Fruit fly (Drosophila melanogaster) whole organism, pupa: Measurements from ENCODE around the gene CG13599.

ENCODE experiments used
- CG10348 ChIP-seq: fragments of 200-800 bp; sonication (Bioruptor generic); IDR thresholded peaks from 2 replicates; pipeline ENCODE4 v1.3.6; 2022; ENCODE audit warnings: missing biosample characterization, missing genetic modification characterization
- CG12605 ChIP-seq: fragments of 200-800 bp; sonication (Bioruptor generic); IDR thresholded peaks from 2 replicates; pipeline ENCODE4 v1.3.6; 2022; ENCODE audit warnings: missing biosample characterization, missing genetic modification characterization
- CG13204 ChIP-seq: fragments of 200-800 bp; sonication (Bioruptor generic); optimal IDR thresholded peaks from 2 replicates; lab custom pipeline; 2018; ENCODE audit warnings: missing biosample characterization, mild to moderate bottlenecking, missing genetic modification characterization, moderate library complexity
- CG14655 ChIP-seq: fragments of 200-800 bp; sonication (Bioruptor generic); optimal IDR thresholded peaks from 3 replicates; lab custom pipeline; 2017; ENCODE audit warnings: mild to moderate bottlenecking, missing biosample characterization, missing genetic modification reagents, missing genetic modification characterization
- CG15710 ChIP-seq: fragments of 200-800 bp; sonication (Bioruptor generic); optimal IDR thresholded peaks from 2 replicates; lab custom pipeline; 2018; ENCODE audit warnings: missing biosample characterization, mild to moderate bottlenecking, missing genetic modification characterization, moderate library complexity
- CG17806 ChIP-seq: fragments of 200-800 bp; sonication (Bioruptor generic); optimal IDR thresholded peaks from 2 replicates; lab custom pipeline; 2018; ENCODE audit warnings: missing biosample characterization, mild to moderate bottlenecking, missing genetic modification characterization, moderate library complexity
- CG32121 ChIP-seq: fragments of 200-800 bp; sonication (Bioruptor generic); IDR thresholded peaks from 2 replicates; pipeline ENCODE4 v1.3.6; 2022; ENCODE audit warnings: missing biosample characterization, missing genetic modification characterization
- CG34367 ChIP-seq: fragments of 200-800 bp; sonication (Bioruptor generic); optimal IDR thresholded peaks from 2 replicates; lab custom pipeline; 2018; ENCODE audit warnings: missing biosample characterization, mild to moderate bottlenecking, missing genetic modification characterization
- CG4496 ChIP-seq: fragments of 200-800 bp; sonication (Bioruptor generic); IDR thresholded peaks from 3 replicates; pipeline ENCODE4 v1.3.6; 2022; ENCODE audit warnings: missing biosample characterization, missing genetic modification characterization
- CG8159 ChIP-seq: fragments of 200-800 bp; sonication (Bioruptor generic); optimal IDR thresholded peaks from 3 replicates; lab custom pipeline; 2018; ENCODE audit warnings: missing biosample characterization, mild to moderate bottlenecking, missing genetic modification characterization, moderate library complexity
- CG8301 ChIP-seq: fragments of 200-800 bp; sonication (Bioruptor generic); optimal IDR thresholded peaks from 2 replicates; lab custom pipeline; 2018; ENCODE audit warnings: missing biosample characterization, mild to moderate bottlenecking, missing genetic modification characterization
- CG9948 ChIP-seq: fragments of 200-800 bp; sonication (Bioruptor generic); optimal IDR thresholded peaks from 2 replicates; lab custom pipeline; 2018; ENCODE audit warnings: missing biosample characterization, mild to moderate bottlenecking, missing genetic modification characterization, moderate library complexity
- D1 ChIP-seq: fragments of 200-800 bp; sonication (Bioruptor generic); optimal IDR thresholded peaks from 2 replicates; lab custom pipeline; 2018; ENCODE audit warnings: missing biosample characterization, mild to moderate bottlenecking, missing genetic modification characterization, moderate library complexity
- EcR ChIP-seq: fragments of 200-800 bp; sonication (Bioruptor generic); optimal IDR thresholded peaks from 3 replicates; lab custom pipeline; 2019; ENCODE audit warnings: missing biosample characterization, missing genetic modification characterization, mild to moderate bottlenecking, moderate library complexity, missing genetic modification reagents
- Ets98B ChIP-seq: fragments of 200-800 bp; sonication (Bioruptor generic); IDR thresholded peaks from 2 replicates; pipeline ENCODE4 v1.3.6; 2022; ENCODE audit warnings: missing biosample characterization, missing genetic modification characterization
- Pif1A ChIP-seq: fragments of 200-800 bp; sonication (Bioruptor generic); optimal IDR thresholded peaks from 3 replicates; lab custom pipeline; 2016; ENCODE audit warnings: missing biosample characterization, missing genetic modification characterization
- Pif1B ChIP-seq: fragments of 200-800 bp; sonication (Bioruptor generic); optimal IDR thresholded peaks from 3 replicates; lab custom pipeline; 2016; ENCODE audit warnings: missing biosample characterization, missing genetic modification characterization
- Snoo ChIP-seq: fragments of 200-800 bp; sonication (Bioruptor generic); optimal IDR thresholded peaks from 3 replicates; lab custom pipeline; 2017; ENCODE audit warnings: missing biosample characterization, mild to moderate bottlenecking, missing genetic modification characterization, inconsistent platforms
- fd96Ca ChIP-seq: fragments of 200-800 bp; sonication (Bioruptor generic); IDR thresholded peaks from 3 replicates; pipeline ENCODE4 v1.3.6; 2022; ENCODE audit warnings: missing biosample characterization, missing genetic modification characterization
- gl ChIP-seq: fragments of 200-800 bp; sonication (Bioruptor generic); optimal IDR thresholded peaks from 2 replicates; lab custom pipeline; 2018; ENCODE audit warnings: missing biosample characterization, mild to moderate bottlenecking, missing genetic modification characterization
- rn ChIP-seq: fragments of 200-800 bp; sonication (Bioruptor generic); IDR thresholded peaks from 2 replicates; pipeline ENCODE4 v1.3.6; 2022; ENCODE audit warnings: missing biosample characterization, missing genetic modification characterization

The CG13599 gene

DNA sequence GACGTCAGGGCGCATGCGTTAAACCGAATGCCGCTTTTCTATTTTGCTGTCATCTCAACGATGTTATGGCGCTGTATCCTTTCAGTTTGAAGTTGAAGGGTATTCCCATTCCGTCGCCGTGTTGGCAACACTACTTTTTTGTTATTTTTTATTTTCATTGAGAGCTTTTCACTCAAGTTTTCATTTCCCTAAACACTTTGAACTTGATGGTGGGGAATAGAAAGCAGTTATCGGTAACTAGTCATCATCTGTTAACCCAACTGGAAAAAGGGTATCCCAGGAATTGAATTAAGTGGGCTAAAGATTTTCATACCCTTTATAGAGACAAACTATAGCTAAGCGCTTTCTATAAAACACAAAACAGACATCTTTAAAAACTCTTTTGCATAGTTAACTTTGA, 43.9 kb upstream of the CG13599 start:
- TF ChIP-seq CG34367 (tag; lab: Kevin White, UChicago), result peak; percentile 10
- no peak for TF ChIP-seq D1 (tag; lab: Kevin White, UChicago)
- TF ChIP-seq gl (tag; lab: Kevin White, UChicago), result no peak
- no peak for TF ChIP-seq CG15710 (tag; lab: Kevin White, UChicago)
- TF ChIP-seq Pif1A, result no peak
- TF ChIP-seq CG10348 (GFP tag; lab: Robert Waterston, UW), result no peak
- peak; percentile 75 for TF ChIP-seq fd96Ca (GFP tag; lab: Robert Waterston, UW)
- peak; percentile 74 for TF ChIP-seq CG4496
- TF ChIP-seq CG12605 (GFP tag; lab: Robert Waterston, UW), result no peak
- peak; percentile 44 for TF ChIP-seq CG8301
- peak; percentile 23 for TF ChIP-seq CG17806 (tag; lab: Kevin White, UChicago)
- no peak for TF ChIP-seq CG9948 (tag; lab: Kevin White, UChicago)
- TF ChIP-seq CG13204 (GFP tag; lab: Kevin White, UChicago), result no peak
- TF ChIP-seq Ets98B (GFP tag; lab: Robert Waterston, UW), result peak; percentile 27; the same call in 1 of the 2 replicates
- TF ChIP-seq rn (GFP tag; lab: Robert Waterston, UW), result 0 out of 2 replicates have a peak, but pooled peaks have one; percentile 30
- peak; percentile 45 for TF ChIP-seq CG32121

DNA sequence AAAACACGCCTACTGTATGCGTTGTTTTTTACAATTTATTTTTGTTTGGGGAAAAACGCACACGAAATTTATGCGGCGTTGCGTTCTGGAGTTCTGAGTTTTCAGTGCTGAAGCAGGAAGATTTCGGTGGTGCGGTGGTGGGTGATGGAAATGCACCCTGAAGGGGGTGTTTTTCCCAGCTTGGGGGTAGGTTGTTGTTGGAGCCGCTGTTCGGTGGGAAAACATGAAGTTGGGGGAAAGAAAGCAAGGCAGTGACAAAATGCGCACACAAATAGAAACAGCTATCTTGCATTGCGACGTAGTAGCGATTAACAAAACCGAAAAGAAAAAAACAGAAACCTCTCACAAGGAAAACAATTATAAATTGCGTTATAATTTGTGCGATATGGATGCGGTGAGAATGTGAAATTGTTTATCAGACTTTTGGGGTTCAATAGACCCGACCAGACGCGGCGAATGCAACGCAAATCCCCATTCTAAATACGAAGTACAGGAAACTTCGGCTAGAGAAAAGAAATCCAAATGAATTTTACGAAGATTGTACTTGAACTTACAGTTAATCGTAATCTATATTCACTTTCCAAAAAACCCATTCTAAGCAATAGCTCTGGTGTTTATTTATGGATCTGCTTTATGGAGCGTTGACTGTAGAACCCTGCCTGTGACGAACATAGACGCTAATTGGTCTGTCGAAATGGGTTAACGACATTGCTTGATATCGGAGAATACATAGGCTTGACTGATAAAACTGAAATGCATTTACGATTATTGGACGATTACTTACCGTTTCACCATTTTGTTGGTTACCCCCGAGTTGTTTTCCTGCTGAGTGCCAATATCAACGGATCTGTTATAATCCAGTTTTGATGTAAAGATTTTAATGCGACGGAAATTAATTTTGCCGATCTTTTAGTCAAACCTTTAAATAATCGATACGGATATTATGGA, 42.9 kb upstream of the CG13599 start:
- no peak for TF ChIP-seq fd96Ca (GFP tag; lab: Robert Waterston, UW)
- TF ChIP-seq CG34367 (tag; lab: Kevin White, UChicago), result no peak
- no peak for TF ChIP-seq Pif1A
- TF ChIP-seq CG12605 (GFP tag; lab: Robert Waterston, UW), result no peak
- no peak for TF ChIP-seq CG14655
- TF ChIP-seq Snoo (tag; lab: Kevin White, UChicago), result peak; percentile 40
- peak; percentile 5 for TF ChIP-seq EcR (GFP tag; lab: Kevin White, UChicago)
- 0 out of 2 replicates have a peak, but pooled peaks have one; percentile 24 for TF ChIP-seq rn (GFP tag; lab: Robert Waterston, UW)
- no peak for TF ChIP-seq CG13204 (GFP tag; lab: Kevin White, UChicago)
- TF ChIP-seq CG32121, result peak; percentile 26; the same call in 1 of the 2 replicates
- TF ChIP-seq CG8159 (tag; lab: Kevin White, UChicago), result peak; percentile 4
- TF ChIP-seq D1 (tag; lab: Kevin White, UChicago), result no peak
- no peak for TF ChIP-seq Pif1B (GFP tag; lab: Kevin White, UChicago)
- TF ChIP-seq Ets98B (GFP tag; lab: Robert Waterston, UW), result peak; percentile 42
- peak; percentile 58; the same call in 2 of the 3 replicates for TF ChIP-seq CG4496
- TF ChIP-seq CG8301, result no peak
- TF ChIP-seq CG9948 (tag; lab: Kevin White, UChicago), result no peak
- no peak for TF ChIP-seq CG17806 (tag; lab: Kevin White, UChicago)
- no peak for TF ChIP-seq gl (tag; lab: Kevin White, UChicago)
- TF ChIP-seq CG10348 (GFP tag; lab: Robert Waterston, UW), result no peak
- TF ChIP-seq CG15710 (tag; lab: Kevin White, UChicago), result peak; percentile 2

DNA sequence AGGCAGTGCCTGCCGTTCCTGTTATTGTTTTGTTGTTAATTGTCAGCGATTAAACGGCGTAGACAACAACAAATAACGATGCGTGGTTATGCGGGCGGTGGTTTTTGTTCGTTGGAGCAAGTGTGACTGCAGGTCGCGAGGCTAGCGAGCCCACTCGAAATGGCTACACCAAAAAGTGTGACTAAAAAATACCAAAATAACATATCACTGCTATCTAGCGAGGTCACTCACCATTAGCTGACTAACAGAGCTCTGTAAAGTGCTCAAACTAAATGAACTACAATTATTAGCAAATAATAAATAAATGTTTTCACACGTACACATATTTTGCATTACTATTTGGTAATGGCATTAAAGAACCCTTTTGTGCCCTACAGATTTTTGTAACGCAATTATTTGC, 41.5 kb upstream of the CG13599 start, which contains the start of gene Pli:
Pli (minus strand) TSS at position 131 of the 400 bp plus-strand sequence.
- no peak for TF ChIP-seq rn (GFP tag; lab: Robert Waterston, UW)
- no peak for TF ChIP-seq CG10348 (GFP tag; lab: Robert Waterston, UW)
- TF ChIP-seq Snoo (tag; lab: Kevin White, UChicago), result no peak
- no peak for TF ChIP-seq CG34367 (tag; lab: Kevin White, UChicago)
- no peak for TF ChIP-seq CG9948 (tag; lab: Kevin White, UChicago)
- TF ChIP-seq Ets98B (GFP tag; lab: Robert Waterston, UW), result no peak
- no peak for TF ChIP-seq CG4496
- TF ChIP-seq CG15710 (tag; lab: Kevin White, UChicago), result peak; percentile 2
- TF ChIP-seq D1 (tag; lab: Kevin White, UChicago), result no peak
- TF ChIP-seq CG17806 (tag; lab: Kevin White, UChicago), result peak; percentile 5
- no peak for TF ChIP-seq CG14655
- no peak for TF ChIP-seq CG13204 (GFP tag; lab: Kevin White, UChicago)
- TF ChIP-seq CG8301, result no peak
- peak; percentile 24 for TF ChIP-seq EcR (GFP tag; lab: Kevin White, UChicago)
- no peak for TF ChIP-seq gl (tag; lab: Kevin White, UChicago)
- TF ChIP-seq Pif1A, result no peak
- peak; percentile 40 for TF ChIP-seq CG8159 (tag; lab: Kevin White, UChicago)
- no peak for TF ChIP-seq Pif1B (GFP tag; lab: Kevin White, UChicago)
- TF ChIP-seq CG12605 (GFP tag; lab: Robert Waterston, UW), result no peak
- TF ChIP-seq fd96Ca (GFP tag; lab: Robert Waterston, UW), result no peak
- no peak for TF ChIP-seq CG32121
- TF ChIP-seq, all 21 proteins: peak for 4

DNA sequence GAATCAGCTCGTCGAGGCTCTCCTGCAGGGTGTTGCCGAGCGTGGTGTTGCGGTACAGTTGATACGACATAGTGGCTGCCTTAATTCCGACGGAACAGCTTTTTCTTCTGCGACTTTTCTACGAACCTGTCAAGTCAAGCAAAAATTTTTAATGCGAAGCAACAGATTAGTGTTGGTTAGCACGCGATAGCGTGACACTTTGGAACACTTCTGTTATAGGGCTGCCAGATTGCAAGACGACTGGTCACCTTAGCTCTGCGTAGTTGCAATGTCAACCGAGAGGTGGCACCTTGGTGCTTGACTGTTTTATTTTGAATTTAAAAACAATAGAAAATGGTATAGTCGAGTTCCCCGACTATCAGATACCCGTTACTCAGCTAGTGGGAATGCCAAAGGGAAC, 40.6 kb upstream of the CG13599 start, which contains the start of gene TfIIA-S:
TfIIA-S (minus strand) TSS at position 175 of the 400 bp plus-strand sequence.
- no peak for TF ChIP-seq gl (tag; lab: Kevin White, UChicago)
- peak; percentile 27 for TF ChIP-seq CG15710 (tag; lab: Kevin White, UChicago)

DNA sequence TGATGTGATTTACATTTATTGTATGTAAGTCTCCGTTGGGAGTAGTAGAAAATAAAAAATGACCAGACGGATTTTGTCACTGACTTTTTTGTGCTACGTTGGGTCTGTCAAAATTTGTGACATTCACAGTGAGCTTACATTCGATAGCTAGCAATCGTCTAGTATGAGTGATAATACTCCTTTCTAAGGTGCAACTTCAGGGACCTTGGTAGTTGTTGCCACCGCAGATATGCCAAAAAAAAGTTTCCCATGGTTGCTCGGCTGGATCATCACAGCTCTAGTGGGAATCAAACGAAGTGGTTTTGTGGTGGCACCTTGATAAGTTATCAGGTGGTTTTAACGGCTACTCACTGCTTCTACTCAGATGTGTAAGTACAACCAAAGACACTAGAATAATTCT, 38.0 kb upstream of the CG13599 start, which contains the start of gene tbrd-1:
tbrd-1 (minus strand) TSS at position 101 of the 400 bp plus-strand sequence.
- TF ChIP-seq EcR (GFP tag; lab: Kevin White, UChicago) (no peak), Pif1B (GFP tag; lab: Kevin White, UChicago) (no peak), CG8159 (tag; lab: Kevin White, UChicago) (no peak), CG10348 (GFP tag; lab: Robert Waterston, UW) (no peak), Pif1A (no peak), CG15710 (tag; lab: Kevin White, UChicago) (no peak), CG32121 (no peak), gl (tag; lab: Kevin White, UChicago) (no peak), CG12605 (GFP tag; lab: Robert Waterston, UW) (no peak), CG34367 (tag; lab: Kevin White, UChicago) (no peak), fd96Ca (GFP tag; lab: Robert Waterston, UW) (no peak), CG13204 (GFP tag; lab: Kevin White, UChicago) (no peak), CG17806 (tag; lab: Kevin White, UChicago) (no peak), rn (GFP tag; lab: Robert Waterston, UW) (no peak), CG8301 (no peak), CG9948 (tag; lab: Kevin White, UChicago) (no peak), Snoo (tag; lab: Kevin White, UChicago) (no peak), Ets98B (GFP tag; lab: Robert Waterston, UW) (no peak), CG14655 (no peak), CG4496 (no peak)
